Fruit fly (Drosophila melanogaster) whole organism, embryonic: ENCODE results near the gene Pdxk.

Source experiments
- B-H2 ChIP-seq: fragments of 200-800 bp; sonication (Bioruptor generic); optimal IDR thresholded peaks from 2 replicates; lab custom pipeline; 2018; ENCODE audit warnings: missing biosample characterization, mild to moderate bottlenecking, missing genetic modification characterization
- CG16815 ChIP-seq: fragments of 200-800 bp; sonication (Bioruptor generic); optimal IDR thresholded peaks from 3 replicates; lab custom pipeline; 2017; ENCODE audit warnings: missing biosample characterization, mild to moderate bottlenecking, missing genetic modification characterization
- CG17385 ChIP-seq: fragments of 200-800 bp; sonication (Bioruptor generic); optimal IDR thresholded peaks from 3 replicates; lab custom pipeline; 2018; ENCODE audit warnings: missing biosample characterization, mild to moderate bottlenecking, missing genetic modification characterization
- CG2889 ChIP-seq: fragments of 200-800 bp; sonication (Bioruptor generic); IDR thresholded peaks from 3 replicates; pipeline ENCODE4 v1.3.6; 2022; ENCODE audit warnings: missing biosample characterization, missing genetic modification characterization
- CG34376 ChIP-seq: fragments of 200-800 bp; sonication (Bioruptor generic); optimal IDR thresholded peaks from 2 replicates; lab custom pipeline; 2018; ENCODE audit warnings: missing biosample characterization, mild to moderate bottlenecking, missing genetic modification characterization
- CG4820 ChIP-seq: fragments of 200-800 bp; sonication (Bioruptor generic); optimal IDR thresholded peaks from 3 replicates; lab custom pipeline; 2016; ENCODE audit warnings: missing biosample characterization, missing genetic modification characterization
- CG8290 ChIP-seq, 3 experiments: fragments of 200-800 bp; sonication (Bioruptor generic); optimal IDR thresholded peaks; 2 replicates each; lab custom pipeline; 2016 to 2019; ENCODE audit warnings: missing biosample characterization in 3 of 3, missing genetic modification characterization in 3 of 3, mild to moderate bottlenecking in 2 of 3, moderate library complexity in 1 of 3
- Med ChIP-seq: fragments of 200-800 bp; sonication (Bioruptor generic); peaks from one replicate; lab custom pipeline; 2016; ENCODE audit warnings: missing biosample characterization, missing genetic modification characterization, mild to moderate bottlenecking, inconsistent platforms, moderate library complexity
- NC2β ChIP-seq: fragments of 200-800 bp; sonication (Bioruptor generic); optimal IDR thresholded peaks from 2 replicates; lab custom pipeline; 2016; ENCODE audit warnings: missing biosample characterization, missing genetic modification characterization
- Neu2 ChIP-seq: fragments of 200-800 bp; sonication (Bioruptor generic); optimal IDR thresholded peaks from 3 replicates; lab custom pipeline; 2016; ENCODE audit warnings: missing biosample characterization, missing genetic modification characterization, borderline replicate concordance
- NfI ChIP-seq: fragments of 200-800 bp; sonication (Bioruptor generic); optimal IDR thresholded peaks from 3 replicates; lab custom pipeline; 2018; ENCODE audit warnings: missing biosample characterization, mild to moderate bottlenecking, missing genetic modification characterization, moderate library complexity
- Oli ChIP-seq: fragments of 200-800 bp; sonication (Bioruptor generic); optimal IDR thresholded peaks from 2 replicates; lab custom pipeline; 2018; ENCODE audit warnings: missing biosample characterization, mild to moderate bottlenecking, missing genetic modification characterization, moderate library complexity
- Rx ChIP-seq: fragments of 200-800 bp; sonication (Bioruptor generic); IDR thresholded peaks from 2 replicates; pipeline ENCODE4 v1.3.6; 2022; ENCODE audit warnings: missing biosample characterization, missing genetic modification characterization
- Vsx1 ChIP-seq: fragments of 200-800 bp; sonication (Bioruptor generic); optimal IDR thresholded peaks from 2 replicates; lab custom pipeline; 2017; ENCODE audit warnings: missing biosample characterization, mild to moderate bottlenecking, missing genetic modification characterization, missing genetic modification reagents
- YL-1 ChIP-seq: fragments of 200-800 bp; sonication (Bioruptor generic); optimal IDR thresholded peaks from 3 replicates; lab custom pipeline; 2017; ENCODE audit warnings: missing biosample characterization, mild to moderate bottlenecking, missing genetic modification characterization
- al ChIP-seq: fragments of 200-800 bp; sonication (Bioruptor generic); IDR thresholded peaks from 2 replicates; pipeline ENCODE4 v1.3.6; 2022; ENCODE audit warnings: missing biosample characterization, missing genetic modification characterization
- bsh ChIP-seq, 2 experiments: fragments of 200-800 bp; sonication (Bioruptor generic); optimal IDR thresholded peaks; 2 replicates each; lab custom pipeline; 2017 to 2018; ENCODE audit warnings: mild to moderate bottlenecking in 2 of 2, missing biosample characterization in 2 of 2, missing genetic modification characterization in 2 of 2, moderate library complexity in 1 of 2
- chinmo ChIP-seq: fragments of 200-800 bp; sonication (Bioruptor generic); IDR thresholded peaks from 4 replicates; pipeline ENCODE4 v1.3.6; 2022; ENCODE audit warnings: missing biosample characterization, missing genetic modification characterization; ENCODE audit not compliant: partially characterized antibody
- crol ChIP-seq: fragments of 200-800 bp; sonication (Bioruptor generic); IDR thresholded peaks from 2 replicates; pipeline ENCODE4 v1.3.6; 2022; ENCODE audit warnings: missing biosample characterization, missing genetic modification characterization
- dm ChIP-seq: fragments of 200-800 bp; sonication (Bioruptor generic); optimal IDR thresholded peaks from 3 replicates; lab custom pipeline; 2016; ENCODE audit warnings: missing biosample characterization, missing genetic modification characterization
- esg ChIP-seq: fragments of 200-800 bp; sonication (Bioruptor generic); conservative IDR thresholded peaks from 2 replicates; pipeline ENCODE4 v1.3.6; 2022; ENCODE audit warnings: missing biosample characterization, missing genetic modification characterization
- exex ChIP-seq: fragments of 200-800 bp; sonication (Bioruptor generic); optimal IDR thresholded peaks from 4 replicates; lab custom pipeline; 2018; ENCODE audit warnings: missing biosample characterization, mild to moderate bottlenecking, missing genetic modification characterization, moderate library complexity
- gem ChIP-seq: fragments of 200-800 bp; sonication (Bioruptor generic); optimal IDR thresholded peaks from 2 replicates; lab custom pipeline; 2019; ENCODE audit warnings: missing biosample characterization, mild to moderate bottlenecking, missing genetic modification characterization, moderate library complexity
- hkb ChIP-seq, 2 experiments: fragments of 200-800 bp in 1 of 2; fragments of >200 bp in 1 of 2; sonication (Bioruptor generic) in 1 of 2; IDR thresholded peaks in 1 of 2; optimal IDR thresholded peaks in 1 of 2; 2 replicates each; pipeline versions ENCODE4 v1.3.6 to Lab custom; 2017 to 2022; ENCODE audit warnings: missing biosample characterization in 1 of 2, missing genetic modification characterization in 1 of 2
- kni ChIP-seq: fragments of 200-800 bp; sonication (Bioruptor generic); optimal IDR thresholded peaks from 3 replicates; lab custom pipeline; 2017; ENCODE audit warnings: mild to moderate bottlenecking, missing biosample characterization, missing genetic modification reagents, missing genetic modification characterization
- mld ChIP-seq: fragments of 200-800 bp; sonication (Bioruptor generic); IDR thresholded peaks from 3 replicates; pipeline ENCODE4 v1.3.6; 2022; ENCODE audit warnings: missing biosample characterization, missing genetic modification characterization; ENCODE audit not compliant: partially characterized antibody
- row ChIP-seq: fragments of 200-800 bp; sonication (Bioruptor generic); IDR thresholded peaks from 3 replicates; pipeline ENCODE4 v1.3.6; 2022; ENCODE audit warnings: missing biosample characterization, missing genetic modification characterization
- schlank ChIP-seq: fragments of 200-800 bp; sonication (Bioruptor generic); optimal IDR thresholded peaks from 2 replicates; lab custom pipeline; 2018; ENCODE audit warnings: missing biosample characterization, mild to moderate bottlenecking, missing genetic modification characterization
- sens ChIP-seq: fragments of 200-800 bp; sonication (Bioruptor generic); peaks from one replicate; lab custom pipeline; 2016; ENCODE audit warnings: missing biosample characterization, missing genetic modification characterization
- sim ChIP-seq: fragments of 200-800 bp; sonication (Bioruptor generic); IDR thresholded peaks from 2 replicates; pipeline ENCODE4 v1.3.6; 2022; ENCODE audit warnings: missing biosample characterization, missing genetic modification characterization
- slbo ChIP-seq: fragments of 200-800 bp; sonication (Bioruptor generic); IDR thresholded peaks from 2 replicates; pipeline ENCODE4 v1.3.6; 2022; ENCODE audit warnings: missing biosample characterization, missing genetic modification characterization
- slou ChIP-seq: fragments of 200-800 bp; sonication (Bioruptor generic); optimal IDR thresholded peaks from 3 replicates; lab custom pipeline; 2016; ENCODE audit warnings: missing biosample characterization, missing genetic modification characterization
- stwl ChIP-seq: fragments of 200-800 bp; sonication (Bioruptor generic); optimal IDR thresholded peaks from 3 replicates; lab custom pipeline; 2018; ENCODE audit warnings: missing biosample characterization, mild to moderate bottlenecking, missing genetic modification characterization, moderate library complexity
- vnd ChIP-seq: fragments of 200-800 bp; sonication (Bioruptor generic); IDR thresholded peaks from 3 replicates; pipeline ENCODE4 v1.3.6; 2022; ENCODE audit warnings: missing biosample characterization, missing genetic modification characterization; ENCODE audit not compliant: partially characterized antibody
- vvl ChIP-seq: fragments of 200-800 bp; sonication (Bioruptor generic); IDR thresholded peaks from 2 replicates; pipeline ENCODE4 v1.3.6; 2022; ENCODE audit warnings: missing biosample characterization, missing genetic modification characterization

Gene Pdxk

DNA sequence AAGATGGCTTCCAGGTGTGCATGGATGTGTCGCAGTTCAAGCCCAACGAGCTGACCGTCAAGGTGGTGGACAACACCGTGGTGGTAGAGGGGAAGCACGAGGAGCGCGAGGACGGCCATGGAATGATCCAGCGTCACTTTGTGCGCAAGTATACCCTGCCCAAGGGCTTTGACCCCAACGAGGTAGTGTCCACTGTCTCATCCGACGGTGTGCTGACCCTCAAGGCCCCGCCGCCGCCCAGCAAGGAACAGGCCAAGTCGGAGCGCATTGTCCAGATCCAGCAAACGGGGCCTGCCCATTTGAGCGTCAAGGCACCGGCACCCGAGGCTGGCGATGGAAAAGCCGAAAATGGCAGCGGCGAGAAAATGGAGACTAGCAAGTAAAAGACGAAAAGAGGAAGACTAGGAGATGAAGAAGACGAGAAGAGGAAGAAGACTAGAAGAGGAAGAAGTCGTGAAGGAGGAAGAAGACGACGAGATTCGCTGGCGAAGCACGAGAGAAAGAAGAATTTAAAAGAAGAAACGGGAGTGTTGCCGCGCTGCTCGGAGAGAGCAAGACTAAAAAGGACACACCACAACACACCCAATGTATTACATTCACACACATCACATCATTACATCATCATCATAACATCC is 24.4 kb downstream of the Pdxk start:
- peak; percentile 53 for TF ChIP-seq kni
- TF ChIP-seq vvl (GFP tag; lab: Robert Waterston, UW), result 0 out of 2 replicates have a peak, but pooled peaks have one; percentile 9
- TF ChIP-seq esg (GFP tag; lab: Robert Waterston, UW), result no peak
- no peak for TF ChIP-seq gem
- TF ChIP-seq slbo (GFP tag; lab: Robert Waterston, UW), result 0 out of 2 replicates have a peak, but pooled peaks have one; percentile 16
- no peak for TF ChIP-seq Oli (tag; lab: Kevin White, UChicago)
- TF ChIP-seq Med, result peak; percentile 44
- no peak for TF ChIP-seq dm (GFP tag; lab: Kevin White, UChicago)
- peak; percentile 59 for TF ChIP-seq CG17385 (GFP tag; lab: Kevin White, UChicago)
- TF ChIP-seq, all 482 proteins: peak for 5

DNA sequence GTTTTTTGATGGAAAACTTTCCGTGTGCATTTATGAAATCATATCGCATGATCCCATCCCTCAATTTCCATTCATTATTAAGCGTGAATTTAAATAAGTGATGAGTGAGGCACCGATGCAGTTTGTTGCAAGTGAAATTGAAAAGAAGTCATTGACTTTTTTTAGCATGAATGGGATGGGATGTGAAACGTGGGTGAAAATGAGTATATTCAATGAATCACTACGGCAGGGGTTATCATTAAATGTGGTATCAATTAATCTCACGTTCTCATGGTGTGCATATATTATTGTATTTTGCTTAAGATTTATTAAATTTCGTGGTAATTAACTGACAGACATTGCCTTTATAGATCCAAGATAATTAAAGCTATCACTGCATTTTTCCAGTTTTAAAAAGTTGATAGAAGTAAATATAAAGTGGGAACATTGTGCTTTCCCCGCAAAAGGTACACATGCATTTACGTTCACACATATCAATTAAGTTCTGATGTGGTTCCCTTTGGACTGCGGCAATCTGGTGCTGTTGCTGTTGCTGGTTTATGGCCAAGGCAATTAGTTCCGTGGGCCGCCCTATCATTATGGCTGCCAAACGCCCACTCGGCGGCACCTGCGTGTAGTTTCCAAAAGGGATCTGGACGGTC is 31.3 kb downstream of the Pdxk start:
- TF ChIP-seq exex (tag; lab: Kevin White, UChicago) (peak; percentile 19), sens (peak; percentile 62), CG2889 (GFP tag; lab: Robert Waterston, UW) (no peak)

DNA sequence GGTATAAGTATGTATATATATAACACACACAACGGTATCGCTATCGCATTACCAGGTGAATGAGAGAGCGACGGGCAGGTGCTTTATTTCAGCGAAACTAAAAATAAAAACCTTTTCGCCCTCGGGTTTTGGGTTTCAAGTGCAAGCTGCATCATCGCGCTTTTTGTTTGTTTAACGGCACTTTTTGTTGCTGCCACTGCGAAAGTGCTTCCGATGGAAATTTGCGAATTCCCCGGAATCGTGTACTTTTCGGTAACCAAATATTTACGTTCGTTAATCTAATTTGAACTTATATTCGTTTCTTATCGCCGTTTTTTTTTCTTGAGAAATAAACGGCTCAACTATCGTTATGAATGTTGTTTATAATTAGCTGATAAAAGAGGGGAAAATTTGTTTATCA is 35.9 kb downstream of the Pdxk start:
- peak; percentile 18 for TF ChIP-seq CG34376 (GFP tag; lab: Kevin White, UChicago)
- no peak for TF ChIP-seq Oli (tag; lab: Kevin White, UChicago)
- TF ChIP-seq al (GFP tag; lab: Robert Waterston, UW), result no peak
- TF ChIP-seq stwl (tag; lab: Kevin White, UChicago), result no peak
- no peak for TF ChIP-seq Neu2 (GFP tag; lab: Kevin White, UChicago)
- TF ChIP-seq sim (GFP tag; lab: Robert Waterston, UW), result no peak
- no peak for TF ChIP-seq hkb (optimal IDR thresholded peaks at IDR 0.05; lab: Kevin White, UChicago)
- TF ChIP-seq hkb (GFP tag; IDR thresholded peaks at IDR 0.05; lab: Robert Waterston, UW), result no peak
- no peak for TF ChIP-seq YL-1 (GFP tag; lab: Kevin White, UChicago)
- TF ChIP-seq NfI (GFP tag; lab: Kevin White, UChicago), result no peak
- no peak for TF ChIP-seq schlank (tag; lab: Kevin White, UChicago)
- no peak for TF ChIP-seq Rx (GFP tag; lab: Robert Waterston, UW)
- TF ChIP-seq Vsx1 (GFP tag; lab: Kevin White, UChicago), result peak; percentile 38
- peak; percentile 82 for TF ChIP-seq exex (tag; lab: Kevin White, UChicago)
- no peak for TF ChIP-seq slou (GFP tag; lab: Kevin White, UChicago)
- TF ChIP-seq CG4820 (GFP tag; lab: Kevin White, UChicago), result no peak
- no peak for TF ChIP-seq CG16815 (GFP tag; lab: Kevin White, UChicago)
- TF ChIP-seq bsh (GFP tag; optimal IDR thresholded peaks at IDR 0.05; lab: Kevin White, UChicago), result no peak

DNA sequence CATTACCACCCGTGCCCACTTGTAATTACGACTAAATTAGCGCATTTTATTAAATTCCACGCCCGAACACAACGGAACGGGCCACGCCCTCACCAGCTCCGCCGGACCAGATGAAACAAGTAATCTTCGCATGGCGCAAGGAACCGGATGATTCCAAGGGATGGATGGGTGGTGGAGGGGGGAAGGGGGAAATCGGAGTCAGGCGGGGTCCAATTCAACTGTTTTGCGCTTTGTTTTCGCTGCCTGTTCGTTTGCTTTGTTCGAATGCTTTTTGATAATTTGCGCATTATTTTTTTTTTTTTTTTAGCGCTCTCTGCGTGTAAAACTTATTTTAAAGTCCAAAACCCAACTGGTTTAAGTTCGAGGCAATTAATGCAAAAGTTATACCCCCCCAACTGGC is 36.6 kb downstream of the Pdxk start:
- TF ChIP-seq vnd (GFP tag; lab: Robert Waterston, UW), result 0 out of 3 replicates have a peak, but pooled peaks have one; percentile 10
- TF ChIP-seq CG8290 (GFP tag; optimal IDR thresholded peaks at IDR 0.05; lab: Kevin White, UChicago), result no peak
- peak in 1 of 2 experiments; percentile 21 for TF ChIP-seq CG8290 (tag; optimal IDR thresholded peaks at IDR 0.05; lab: Kevin White, UChicago)
- TF ChIP-seq B-H2 (GFP tag; lab: Kevin White, UChicago), result no peak
- no peak for TF ChIP-seq row (GFP tag; lab: Robert Waterston, UW)
- peak; percentile 67 for TF ChIP-seq crol (GFP tag; lab: Robert Waterston, UW)
- peak; percentile 75; the same call in 1 of the 4 replicates for TF ChIP-seq chinmo
- no peak for TF ChIP-seq NC2β (GFP tag; lab: Kevin White, UChicago)
- TF ChIP-seq mld, result no peak
